Fruit fly (Drosophila melanogaster) whole organism, adult: ENCODE data around the gene skd.

ENCODE experiments used
- CG11617 ChIP-seq: fragments of 200-800 bp; sonication (Bioruptor generic); optimal IDR thresholded peaks from 2 replicates; lab custom pipeline; 2017; ENCODE audit warnings: mild to moderate bottlenecking, missing biosample characterization, missing genetic modification reagents, missing genetic modification characterization
- CG12768 ChIP-seq: fragments of 200-800 bp; sonication (Bioruptor generic); optimal IDR thresholded peaks from 2 replicates; lab custom pipeline; 2017; ENCODE audit warnings: missing biosample characterization, missing genetic modification characterization, mild to moderate bottlenecking, moderate library complexity, missing genetic modification reagents
- CG14711 ChIP-seq: fragments of 200-800 bp; sonication (Bioruptor generic); optimal IDR thresholded peaks from 2 replicates; lab custom pipeline; 2018; ENCODE audit warnings: missing biosample characterization, mild to moderate bottlenecking, missing genetic modification characterization, moderate library complexity
- CG1620 ChIP-seq: fragments of 200-800 bp; sonication (Bioruptor generic); optimal IDR thresholded peaks from 2 replicates; lab custom pipeline; 2016; ENCODE audit warnings: missing biosample characterization, missing genetic modification characterization
- CG33017 ChIP-seq: fragments of 200-800 bp; sonication (Bioruptor generic); optimal IDR thresholded peaks from 2 replicates; lab custom pipeline; 2018; ENCODE audit warnings: missing biosample characterization, mild to moderate bottlenecking, missing genetic modification characterization, moderate library complexity
- CG5204 ChIP-seq: fragments of 200-800 bp; sonication (Bioruptor generic); optimal IDR thresholded peaks from 2 replicates; lab custom pipeline; 2016; ENCODE audit warnings: missing biosample characterization, missing genetic modification characterization
- CG7045 ChIP-seq: fragments of 200-800 bp; sonication (Bioruptor generic); optimal IDR thresholded peaks from 2 replicates; lab custom pipeline; 2017; ENCODE audit warnings: missing biosample characterization, mild to moderate bottlenecking, missing genetic modification characterization
- CG7101 ChIP-seq: fragments of 200-800 bp; sonication (Bioruptor generic); optimal IDR thresholded peaks from 2 replicates; lab custom pipeline; 2018; ENCODE audit warnings: missing biosample characterization, mild to moderate bottlenecking, missing genetic modification characterization, moderate library complexity
- Clk ChIP-seq: fragments of 200-800 bp; sonication (Bioruptor generic); optimal IDR thresholded peaks from 2 replicates; lab custom pipeline; 2017; ENCODE audit warnings: missing biosample characterization, missing genetic modification characterization
- Crg-1 ChIP-seq: fragments of 200-800 bp; sonication (Bioruptor generic); optimal IDR thresholded peaks from 2 replicates; lab custom pipeline; 2016; ENCODE audit warnings: missing biosample characterization, missing genetic modification characterization
- Hr96 ChIP-seq: fragments of 200-800 bp; sonication (Bioruptor generic); optimal IDR thresholded peaks from 2 replicates; lab custom pipeline; 2016; ENCODE audit warnings: missing biosample characterization, missing genetic modification characterization
- Mnt ChIP-seq: fragments of 200-800 bp; sonication (Bioruptor generic); optimal IDR thresholded peaks from 2 replicates; lab custom pipeline; 2016; ENCODE audit warnings: missing biosample characterization, mild to moderate bottlenecking, missing genetic modification characterization
- bab1 ChIP-seq: fragments of 200-800 bp; sonication (Bioruptor generic); optimal IDR thresholded peaks from 3 replicates; lab custom pipeline; 2019; ENCODE audit warnings: missing biosample characterization, mild to moderate bottlenecking, missing genetic modification characterization, moderate library complexity
- cic ChIP-seq: fragments of 200-800 bp; sonication (Bioruptor generic); optimal IDR thresholded peaks from 2 replicates; lab custom pipeline; 2017; ENCODE audit warnings: missing biosample characterization, mild to moderate bottlenecking, missing genetic modification characterization, moderate library complexity
- cnc ChIP-seq, 2 experiments: fragments of >200 bp; optimal IDR thresholded peaks; 2 replicates each; lab custom pipeline; 2017
- kay ChIP-seq: fragments of 200-800 bp; sonication (Bioruptor generic); peaks from one replicate; lab custom pipeline; 2016; ENCODE audit warnings: missing biosample characterization, missing genetic modification characterization, borderline replicate concordance
- ovo ChIP-seq: fragments of 200-800 bp; sonication (Bioruptor generic); optimal IDR thresholded peaks from 2 replicates; lab custom pipeline; 2016; ENCODE audit warnings: missing biosample characterization, missing genetic modification characterization
- pad ChIP-seq: fragments of 200-800 bp; sonication (Bioruptor generic); optimal IDR thresholded peaks from 3 replicates; lab custom pipeline; 2017; ENCODE audit warnings: missing biosample characterization, missing genetic modification characterization, mild to moderate bottlenecking, moderate library complexity, missing genetic modification reagents
- tj ChIP-seq: fragments of 200-800 bp; sonication (Bioruptor generic); optimal IDR thresholded peaks from 3 replicates; lab custom pipeline; 2017; ENCODE audit warnings: missing biosample characterization, mild to moderate bottlenecking, missing genetic modification characterization, moderate library complexity
- toe ChIP-seq: fragments of 200-800 bp; sonication (Bioruptor generic); optimal IDR thresholded peaks from 2 replicates; lab custom pipeline; 2016; ENCODE audit warnings: missing biosample characterization, missing genetic modification characterization

Gene skd

dm6 chr3L:21064587-21064986 is 37.4 kb upstream of the skd start:
- TF ChIP-seq Clk (GFP tag; lab: Kevin White, UChicago) (no peak), cic (GFP tag; lab: Kevin White, UChicago) (no peak), CG5204 (no peak), CG1620 (GFP tag; lab: Kevin White, UChicago) (no peak), CG7101 (tag; lab: Kevin White, UChicago) (no peak), CG33017 (tag; lab: Kevin White, UChicago) (no peak), CG14711 (tag; lab: Kevin White, UChicago) (no peak)

- TF ChIP-seq Clk (GFP tag; lab: Kevin White, UChicago): no peak
- TF ChIP-seq CG11617: no peak
- no peak for TF ChIP-seq Mnt (GFP tag; lab: Kevin White, UChicago)
- no peak for TF ChIP-seq CG1620 (GFP tag; lab: Kevin White, UChicago)
- TF ChIP-seq pad (GFP tag; lab: Kevin White, UChicago): no peak
- no peak for TF ChIP-seq kay (GFP tag; lab: Kevin White, UChicago)
- TF ChIP-seq CG14711 (tag; lab: Kevin White, UChicago): no peak
- no peak for TF ChIP-seq CG7101 (tag; lab: Kevin White, UChicago)
- TF ChIP-seq Hr96 (GFP tag; lab: Kevin White, UChicago): no peak
- TF ChIP-seq bab1 (GFP tag; lab: Kevin White, UChicago): no peak
- no peak for TF ChIP-seq cic (GFP tag; lab: Kevin White, UChicago)
- no peak for TF ChIP-seq Crg-1 (GFP tag; lab: Kevin White, UChicago)
- no peak for TF ChIP-seq CG5204
- TF ChIP-seq ovo (GFP tag; lab: Kevin White, UChicago): no peak
- no peak for TF ChIP-seq cnc (optimal IDR thresholded peaks at IDR 0.05; lab: Kevin White, UChicago)
- TF ChIP-seq CG7045: no peak
- no peak for TF ChIP-seq CG12768 (GFP tag; lab: Kevin White, UChicago)
- TF ChIP-seq tj: no peak
Measured at dm6 chr3L:21061968-21062367, 34.7 kb upstream of the skd start.

- TF ChIP-seq CG7101 (tag; lab: Kevin White, UChicago) (peak; percentile 27), CG33017 (tag; lab: Kevin White, UChicago) (peak; percentile 22), CG14711 (tag; lab: Kevin White, UChicago) (peak; percentile 44), CG11617 (peak; percentile 23), CG12768 (GFP tag; lab: Kevin White, UChicago) (peak; percentile 5), cic (GFP tag; lab: Kevin White, UChicago) (no peak), Mnt (GFP tag; lab: Kevin White, UChicago) (no peak), pad (GFP tag; lab: Kevin White, UChicago) (peak; percentile 3), ovo (GFP tag; lab: Kevin White, UChicago) (no peak), bab1 (GFP tag; lab: Kevin White, UChicago) (peak; percentile 17), CG7045 (peak; percentile 13), tj (no peak), kay (GFP tag; lab: Kevin White, UChicago) (peak; percentile 55), cnc (optimal IDR thresholded peaks at IDR 0.05; lab: Kevin White, UChicago) (no peak)
Measured at dm6 chr3L:21060189-21061070, 33.2 kb upstream of the skd start.

dm6 chr3L:21058651-21059050 is 31.4 kb upstream of the skd start:
- TF ChIP-seq CG5204: no peak
- TF ChIP-seq toe: no peak
- peak; percentile 52 for TF ChIP-seq cic (GFP tag; lab: Kevin White, UChicago)
- TF ChIP-seq tj: peak; percentile 65
- peak; percentile 24 for TF ChIP-seq ovo (GFP tag; lab: Kevin White, UChicago)
- TF ChIP-seq Clk (GFP tag; lab: Kevin White, UChicago): no peak
- no peak for TF ChIP-seq CG14711 (tag; lab: Kevin White, UChicago)
- TF ChIP-seq bab1 (GFP tag; lab: Kevin White, UChicago): peak; percentile 82
- no peak for TF ChIP-seq cnc (optimal IDR thresholded peaks at IDR 0.05; lab: Kevin White, UChicago)
- no peak for TF ChIP-seq CG7045
- TF ChIP-seq CG33017 (tag; lab: Kevin White, UChicago): peak; percentile 4
- TF ChIP-seq CG7101 (tag; lab: Kevin White, UChicago): peak; percentile 38
- TF ChIP-seq CG12768 (GFP tag; lab: Kevin White, UChicago): peak; percentile 44
- no peak for TF ChIP-seq Crg-1 (GFP tag; lab: Kevin White, UChicago)
- peak; percentile 68 for TF ChIP-seq kay (GFP tag; lab: Kevin White, UChicago)
- peak; percentile 26 for TF ChIP-seq pad (GFP tag; lab: Kevin White, UChicago)
- peak; percentile 16 for TF ChIP-seq Hr96 (GFP tag; lab: Kevin White, UChicago)
- TF ChIP-seq Mnt (GFP tag; lab: Kevin White, UChicago): peak; percentile 49
- TF ChIP-seq CG1620 (GFP tag; lab: Kevin White, UChicago): peak; percentile 27
- no peak for TF ChIP-seq CG11617

- TF ChIP-seq cnc (optimal IDR thresholded peaks at IDR 0.05; lab: Kevin White, UChicago): no peak
- TF ChIP-seq ovo (GFP tag; lab: Kevin White, UChicago): no peak
- TF ChIP-seq CG11617: no peak
- no peak for TF ChIP-seq CG33017 (tag; lab: Kevin White, UChicago)
- TF ChIP-seq tj: peak; percentile 47
- no peak for TF ChIP-seq CG7045
Measured at dm6 chr3L:21057568-21057940, 30.3 kb upstream of the skd start.
